Worm (Caenorhabditis elegans) whole organism, mixed stage, embryonic: ENCODE measurements around the gene chpf-1.

ENCODE experiments used
- ceh-83 ChIP-seq: fragments of 200-800 bp; sonication (Bioruptor generic); optimal IDR thresholded peaks from 2 replicates; lab custom pipeline; 2018; ENCODE audit warnings: mild to moderate bottlenecking, missing genetic modification characterization, missing compliant biosample characterization
- flh-1 ChIP-seq: fragments of 200-800 bp; sonication (Bioruptor generic); optimal IDR thresholded peaks from 2 replicates; lab custom pipeline; 2018; ENCODE audit warnings: mild to moderate bottlenecking, missing genetic modification characterization, moderate library complexity, missing compliant biosample characterization
- lin-13 ChIP-seq: fragments of 150-350 bp; optimal IDR thresholded peaks from 2 replicates; lab custom pipeline; 2014; ENCODE audit warnings: missing biosample characterization, missing genetic modification characterization
- nhr-12 ChIP-seq: fragments of 150-350 bp; optimal IDR thresholded peaks from 2 replicates; lab custom pipeline; 2014; ENCODE audit warnings: missing biosample characterization, missing genetic modification characterization
- nhr-2 ChIP-seq: fragments of 150-350 bp; optimal IDR thresholded peaks from 2 replicates; lab custom pipeline; 2014; ENCODE audit warnings: missing biosample characterization, missing genetic modification characterization
- nhr-28 ChIP-seq: fragments of 150-350 bp; optimal IDR thresholded peaks from 2 replicates; lab custom pipeline; 2014; ENCODE audit warnings: missing biosample characterization, missing genetic modification characterization
- unc-39 ChIP-seq: fragments of 150-350 bp; optimal IDR thresholded peaks from 2 replicates; lab custom pipeline; 2014; ENCODE audit warnings: missing biosample characterization, missing genetic modification characterization
- unc-62 ChIP-seq: fragments of 150-350 bp; optimal IDR thresholded peaks from 2 replicates; lab custom pipeline; 2014; ENCODE audit warnings: missing biosample characterization, missing genetic modification reagents, missing genetic modification characterization

ce11 chrV:10220605-10221004, 17.3 kb upstream of the chpf-1 start, which contains the start of gene C12D8.13:
- TF ChIP-seq flh-1 (GFP tag; lab: Kevin White, UChicago) (no peak), nhr-28 (tag; lab: Kevin White, UChicago) (no peak), unc-39 (no peak), lin-13 (tag; lab: Kevin White, UChicago) (no peak), nhr-12 (tag; lab: Kevin White, UChicago) (no peak), nhr-2 (tag; lab: Kevin White, UChicago) (no peak), unc-62 (GFP tag; lab: Kevin White, UChicago) (no peak), ceh-83 (no peak)
